Worm (Caenorhabditis elegans) whole organism, young adult: ENCODE data around the gene ketn-1.
A peak's percentile ranks its signal among the peaks of the same experiment; 100 is the strongest.

Experiments used
- B0035.1 ChIP-seq: sonication (generic microtip); optimal IDR thresholded peaks from 2 replicates; lab custom pipeline; 2016; ENCODE audit warnings: missing genetic modification characterization, mild to moderate bottlenecking, missing compliant biosample characterization, missing genotype, missing genetic modification reagents
- C06A6.2 ChIP-seq: fragments of 200-800 bp; sonication (Bioruptor generic); conservative IDR thresholded peaks from 2 replicates; pipeline ENCODE4 v1.3.6; 2022; ENCODE audit warnings: missing genetic modification characterization, missing compliant biosample characterization
- F22D6.2 ChIP-seq: sonication (generic microtip); optimal IDR thresholded peaks from 2 replicates; lab custom pipeline; 2016; ENCODE audit warnings: mild to moderate bottlenecking, missing genetic modification characterization, missing compliant biosample characterization
- F23B12.7 ChIP-seq: sonication (generic microtip); optimal IDR thresholded peaks from 2 replicates; lab custom pipeline; 2017; ENCODE audit warnings: missing genetic modification characterization, mild to moderate bottlenecking, missing compliant biosample characterization, antibody characterized with exemption, moderate library complexity; ENCODE audit not compliant: insufficient read depth
- F52B5.7 ChIP-seq: sonication (generic microtip); optimal IDR thresholded peaks from 2 replicates; lab custom pipeline; 2016; ENCODE audit warnings: mild to moderate bottlenecking, missing genetic modification characterization, missing compliant biosample characterization
- F55B11.4 ChIP-seq: sonication (generic microtip); optimal IDR thresholded peaks from 2 replicates; lab custom pipeline; 2016; ENCODE audit warnings: missing compliant biosample characterization, missing genetic modification characterization, borderline replicate concordance; ENCODE audit not compliant: insufficient read depth
- Y53G8AR.9 ChIP-seq: fragments of 200-800 bp; sonication (Bioruptor generic); conservative IDR thresholded peaks from 2 replicates; pipeline ENCODE4 v1.3.6; 2022; ENCODE audit warnings: missing genetic modification reagents, missing genetic modification characterization, missing compliant biosample characterization
- Y79H2A.3 ChIP-seq: fragments of 200-800 bp; sonication (Bioruptor generic); conservative IDR thresholded peaks from 2 replicates; pipeline ENCODE4 v1.3.6; 2022; ENCODE audit warnings: missing genetic modification reagents, missing genetic modification characterization, missing compliant biosample characterization
- akir-1 ChIP-seq: fragments of 200-800 bp; sonication (Bioruptor generic); optimal IDR thresholded peaks from 2 replicates; lab custom pipeline; 2018; ENCODE audit warnings: mild to moderate bottlenecking, missing genetic modification characterization, moderate library complexity, missing compliant biosample characterization
- athp-1 ChIP-seq: sonication (generic microtip); optimal IDR thresholded peaks from 2 replicates; lab custom pipeline; 2017; ENCODE audit warnings: mild to moderate bottlenecking, missing genetic modification characterization, missing compliant biosample characterization
- ccch-3 ChIP-seq: fragments of 200-800 bp; sonication (Bioruptor generic); optimal IDR thresholded peaks from 2 replicates; lab custom pipeline; 2018; ENCODE audit warnings: mild to moderate bottlenecking, missing genetic modification characterization, missing compliant biosample characterization
- egl-44 ChIP-seq: fragments of 200-800 bp; sonication (Bioruptor generic); IDR thresholded peaks from 2 replicates; pipeline ENCODE4 v1.3.6; 2022; ENCODE audit warnings: missing genetic modification reagents, missing genetic modification characterization, missing compliant biosample characterization
- egrh-3 ChIP-seq: fragments of 200-800 bp; sonication (Bioruptor generic); IDR thresholded peaks from 2 replicates; pipeline ENCODE4 v1.3.6; 2022; ENCODE audit warnings: missing genetic modification reagents, missing genetic modification characterization, missing compliant biosample characterization
- gei-17 ChIP-seq: fragments of 200-800 bp; sonication (Bioruptor generic); optimal IDR thresholded peaks from 2 replicates; lab custom pipeline; 2018; ENCODE audit warnings: mild to moderate bottlenecking, missing genetic modification characterization, missing compliant biosample characterization
- lin-26 ChIP-seq: fragments of 200-800 bp; sonication (Bioruptor generic); IDR thresholded peaks from 2 replicates; pipeline ENCODE4 v1.3.6; 2022; ENCODE audit warnings: missing genetic modification reagents, missing genetic modification characterization, missing compliant biosample characterization
- lin-54 ChIP-seq: fragments of 200-800 bp; sonication (Bioruptor generic); optimal IDR thresholded peaks from 2 replicates; lab custom pipeline; 2018; ENCODE audit warnings: mild to moderate bottlenecking, missing genetic modification characterization, missing compliant biosample characterization
- madf-3 ChIP-seq: fragments of 200-800 bp; sonication (Bioruptor generic); IDR thresholded peaks from 2 replicates; pipeline ENCODE4 v1.3.6; 2022; ENCODE audit warnings: missing genetic modification reagents, missing genetic modification characterization, missing compliant biosample characterization
- madf-8 ChIP-seq: fragments of 200-800 bp; sonication (Bioruptor generic); conservative IDR thresholded peaks from 2 replicates; pipeline ENCODE4 v1.3.6; 2022; ENCODE audit warnings: missing genetic modification reagents, missing genetic modification characterization, missing compliant biosample characterization
- pbrm-1 ChIP-seq: fragments of 200-800 bp; sonication (Bioruptor generic); IDR thresholded peaks from 2 replicates; pipeline ENCODE4 v1.3.6; 2022; ENCODE audit warnings: missing genetic modification reagents, missing genetic modification characterization, missing compliant biosample characterization
- rcor-1 ChIP-seq: fragments of 200-800 bp; sonication (Bioruptor generic); IDR thresholded peaks from 2 replicates; pipeline ENCODE4 v1.3.6; 2022; ENCODE audit warnings: missing genetic modification reagents, missing genetic modification characterization, missing compliant biosample characterization
- snpc-3.4 ChIP-seq: sonication (generic microtip); optimal IDR thresholded peaks from 2 replicates; lab custom pipeline; 2017; ENCODE audit warnings: missing genetic modification characterization, mild to moderate bottlenecking, missing compliant biosample characterization, antibody characterized with exemption, moderate library complexity, missing genotype, missing genetic modification reagents
- tbx-9 ChIP-seq: sonication (generic microtip); optimal IDR thresholded peaks from 2 replicates; lab custom pipeline; 2016; ENCODE audit warnings: borderline replicate concordance, missing genetic modification characterization, inconsistent platforms, missing compliant biosample characterization
- unc-130 ChIP-seq: sonication (generic microtip); optimal IDR thresholded peaks from 2 replicates; lab custom pipeline; 2016; ENCODE audit warnings: missing genetic modification reagents, missing genetic modification characterization, missing compliant biosample characterization
- ztf-25 ChIP-seq: fragments of 200-800 bp; sonication (Bioruptor generic); IDR thresholded peaks from 2 replicates; pipeline ENCODE4 v1.3.6; 2022; ENCODE audit warnings: missing genetic modification reagents, missing genetic modification characterization, missing compliant biosample characterization
- ztf-26 ChIP-seq: sonication (generic microtip); optimal IDR thresholded peaks from 2 replicates; lab custom pipeline; 2017; ENCODE audit warnings: missing genetic modification characterization, missing compliant biosample characterization
- ztf-28 ChIP-seq: fragments of 200-800 bp; sonication (Bioruptor generic); IDR thresholded peaks from 2 replicates; pipeline ENCODE4 v1.3.6; 2022; ENCODE audit warnings: missing genetic modification reagents, missing genetic modification characterization, missing compliant biosample characterization

ketn-1 gene

DNA sequence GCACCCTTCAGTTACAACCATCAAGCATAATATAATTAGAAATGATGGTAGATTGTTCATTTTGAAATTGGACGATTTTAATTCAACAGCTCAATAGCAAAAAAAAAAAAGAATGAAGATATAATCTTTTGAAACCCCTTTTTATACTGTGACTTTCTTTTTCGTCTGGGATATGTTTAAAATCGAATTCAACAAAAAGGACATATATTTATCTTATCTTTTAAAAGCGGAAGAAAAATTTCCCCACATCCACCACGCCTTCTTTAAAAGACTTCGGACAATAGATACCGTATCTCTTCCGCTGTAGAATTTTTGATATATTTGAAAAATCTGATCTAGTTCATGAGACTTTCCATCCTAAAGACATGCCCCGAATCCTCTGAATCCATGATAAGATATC lies 26.9 kb downstream of the ketn-1 start, which contains the start of gene R05D8.11:
R05D8.11 (minus strand) TSS at position 101 of the 400 bp plus-strand sequence.
- no peak for TF ChIP-seq egl-44 (GFP tag; lab: Robert Waterston, UW)
- TF ChIP-seq akir-1 (GFP tag; lab: Kevin White, UChicago), result no peak
- TF ChIP-seq ccch-3, result no peak
- no peak for TF ChIP-seq snpc-3.4
- no peak for TF ChIP-seq F23B12.7
- TF ChIP-seq gei-17 (GFP tag; lab: Kevin White, UChicago), result no peak
- no peak for TF ChIP-seq tbx-9
- TF ChIP-seq F52B5.7 (tag; lab: Kevin White, UChicago), result no peak
- TF ChIP-seq F55B11.4, result no peak
- TF ChIP-seq ztf-26 (tag; lab: Kevin White, UChicago), result no peak
- TF ChIP-seq madf-3 (GFP tag; lab: Robert Waterston, UW), result no peak
- TF ChIP-seq ztf-25 (GFP tag; lab: Robert Waterston, UW), result no peak
- no peak for TF ChIP-seq pbrm-1 (GFP tag; lab: Robert Waterston, UW)
- no peak for TF ChIP-seq lin-54 (GFP tag; lab: Kevin White, UChicago)
- TF ChIP-seq ztf-28, result no peak

DNA sequence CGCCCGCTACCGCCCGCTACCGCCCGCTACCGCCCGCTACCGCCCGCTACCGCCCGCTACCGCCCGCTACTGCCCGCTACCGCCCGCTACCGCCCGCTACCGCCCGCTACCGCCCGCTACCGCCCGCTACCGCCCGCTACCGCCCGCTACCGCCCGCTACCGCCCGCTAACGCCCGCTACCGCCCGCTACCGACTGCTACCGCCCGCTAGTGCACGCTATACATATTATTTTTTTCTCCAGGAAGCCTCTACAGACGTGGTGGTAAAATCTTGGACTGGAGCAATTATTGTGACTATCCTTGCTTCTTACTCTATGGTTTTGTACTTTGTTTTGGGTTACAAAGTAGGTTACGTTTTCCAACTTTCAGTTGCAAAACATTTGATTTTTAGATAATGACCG lies 29.2 kb downstream of the ketn-1 start:
- TF ChIP-seq egrh-3 (GFP tag; lab: Robert Waterston, UW), result peak; percentile 84
- TF ChIP-seq, all 124 proteins: peak for 1; not testable (repeated sequence) for 123

DNA sequence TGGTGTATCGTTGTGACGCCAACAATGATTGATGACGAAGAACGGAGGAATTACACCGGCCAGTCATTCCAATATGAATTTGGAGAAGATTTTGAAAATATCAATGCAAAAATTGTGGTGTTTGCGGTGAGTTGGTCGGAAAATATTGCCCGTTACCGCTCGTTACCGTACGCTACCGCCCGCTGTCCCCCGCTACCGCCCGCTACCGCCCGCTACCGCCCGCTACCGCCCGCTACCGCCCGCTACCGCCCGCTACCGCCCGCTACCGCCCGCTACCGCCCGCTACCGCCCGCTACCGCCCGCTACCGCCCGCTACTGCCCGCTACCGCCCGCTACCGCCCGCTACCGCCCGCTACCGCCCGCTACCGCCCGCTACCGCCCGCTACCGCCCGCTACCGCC lies 30.3 kb downstream of the ketn-1 start:
- TF ChIP-seq egrh-3 (GFP tag; lab: Robert Waterston, UW), result peak; percentile 91
- TF ChIP-seq, all 124 proteins: peak for 1; not testable (repeated sequence) for 123

DNA sequence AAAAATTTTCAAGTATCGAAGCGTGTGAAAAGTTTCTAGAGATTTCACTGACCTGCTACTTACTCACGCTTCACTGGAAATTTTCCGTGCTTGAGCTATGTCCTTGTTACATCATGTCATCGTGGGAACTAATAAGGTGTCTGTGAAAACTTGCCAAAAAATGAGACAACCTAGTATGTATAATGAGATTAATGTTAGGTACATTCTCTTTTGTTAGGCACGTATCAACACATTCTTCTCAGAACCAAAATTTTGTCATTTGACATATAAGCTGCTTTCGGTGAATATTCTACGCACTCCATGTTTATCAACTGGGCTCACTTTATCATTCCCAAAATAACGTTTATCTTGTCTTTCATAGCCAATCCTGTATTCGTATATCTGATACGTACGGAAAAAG lies 33.6 kb downstream of the ketn-1 start, which contains the start of gene srj-18:
srj-18 (plus strand) TSS at position 301 of the 400 bp plus-strand sequence.
- TF ChIP-seq madf-8 (no peak), egrh-3 (GFP tag; lab: Robert Waterston, UW) (no peak)
- TF ChIP-seq, all 124 proteins: peak for 0

DNA sequence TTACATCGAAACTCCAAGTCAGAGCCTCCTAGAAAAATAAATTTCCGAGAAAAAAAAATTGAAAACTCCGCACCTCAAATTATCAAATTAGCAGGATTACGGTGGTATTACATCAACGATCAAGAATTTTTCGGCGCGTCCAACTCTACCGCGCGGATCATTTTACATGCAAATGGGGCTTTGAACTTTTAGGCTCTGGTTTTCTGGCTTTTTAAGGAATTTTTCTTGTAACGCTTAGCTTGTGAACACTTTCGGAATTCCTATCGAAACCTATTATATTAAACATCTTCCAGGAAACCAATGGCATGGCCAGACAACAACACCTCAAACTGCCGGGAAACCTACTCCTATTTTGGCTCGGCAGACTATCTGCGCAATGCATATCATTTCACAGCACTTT lies 36.1 kb downstream of the ketn-1 start, which contains the start of gene srh-56:
srh-56 (plus strand) TSS at position 301 of the 400 bp plus-strand sequence.
- no peak for TF ChIP-seq athp-1 (tag; lab: Kevin White, UChicago)
- TF ChIP-seq F22D6.2 (tag; lab: Kevin White, UChicago), result no peak

DNA sequence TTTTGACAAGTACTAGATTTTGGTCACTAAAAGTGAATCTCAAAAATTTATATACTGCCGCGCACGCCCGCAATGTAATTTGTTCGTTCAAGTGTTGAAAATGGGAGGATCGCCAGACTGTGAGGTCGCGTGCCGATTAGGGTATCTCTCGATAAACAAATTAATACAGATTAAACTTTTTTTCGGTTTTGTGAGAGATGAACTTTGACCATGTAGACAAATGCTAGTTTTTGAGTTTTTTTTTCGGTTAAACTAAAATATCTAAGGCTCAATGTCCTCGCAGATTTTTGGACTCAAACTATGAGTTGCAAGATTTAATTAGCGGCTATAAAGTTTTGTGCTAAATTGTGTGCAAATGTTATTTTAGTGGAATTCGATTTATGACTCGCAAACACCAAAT lies 37.9 kb downstream of the ketn-1 start, which contains the start of gene dhs-15:
dhs-15 (minus strand) TSS at position 101 of the 400 bp plus-strand sequence.
- TF ChIP-seq Y53G8AR.9 (GFP tag; lab: Robert Waterston, UW), result no peak
- no peak for TF ChIP-seq Y79H2A.3 (GFP tag; lab: Robert Waterston, UW)
- no peak for TF ChIP-seq egl-44 (GFP tag; lab: Robert Waterston, UW)
- no peak for TF ChIP-seq unc-130 (GFP tag; lab: Kevin White, UChicago)
- TF ChIP-seq B0035.1 (tag; lab: Kevin White, UChicago), result no peak
- TF ChIP-seq, all 124 proteins: peak for 0

DNA sequence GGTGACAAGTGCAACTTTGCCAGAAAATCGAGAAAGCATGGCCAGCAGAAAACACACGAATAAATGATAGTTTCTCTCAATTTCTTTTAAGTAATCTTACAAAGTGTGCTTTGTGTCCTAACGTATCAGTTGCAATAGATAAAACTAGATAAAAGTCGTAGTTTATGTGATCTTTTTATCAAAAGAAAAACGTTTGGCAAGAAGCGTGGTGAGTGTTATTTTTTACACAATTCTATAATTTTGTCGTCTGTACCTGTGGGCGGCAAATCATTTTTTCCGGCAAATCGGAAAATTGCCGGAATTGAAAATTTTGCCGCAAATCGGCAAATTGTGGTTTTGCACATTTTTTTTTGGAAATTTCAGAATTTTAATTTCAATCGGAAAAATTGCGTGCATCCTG lies 40.2 kb downstream of the ketn-1 start, which contains the start of gene R05D8.9:
R05D8.9 (minus strand) TSS at position 101 of the 400 bp plus-strand sequence.
- no peak for TF ChIP-seq F22D6.2 (tag; lab: Kevin White, UChicago)
- no peak for TF ChIP-seq madf-3 (GFP tag; lab: Robert Waterston, UW)
- TF ChIP-seq F23B12.7, result no peak
- TF ChIP-seq rcor-1 (GFP tag; lab: Robert Waterston, UW), result no peak
- no peak for TF ChIP-seq lin-26
- no peak for TF ChIP-seq C06A6.2
